Fruit fly (Drosophila melanogaster) whole organism, embryonic: ENCODE data around the gene Rsph3.

Source experiments
- CG12219 ChIP-seq: fragments of 200-800 bp; sonication (Bioruptor generic); optimal IDR thresholded peaks from 3 replicates; lab custom pipeline; 2018; ENCODE audit warnings: missing biosample characterization, mild to moderate bottlenecking, missing genetic modification characterization
- CG12769 ChIP-seq: fragments of 200-800 bp; sonication (Bioruptor generic); optimal IDR thresholded peaks from 2 replicates; lab custom pipeline; 2019; ENCODE audit warnings: missing biosample characterization, mild to moderate bottlenecking, missing genetic modification characterization, moderate library complexity
- CG13894 ChIP-seq: fragments of 200-800 bp; sonication (Bioruptor generic); optimal IDR thresholded peaks from 3 replicates; lab custom pipeline; 2018; ENCODE audit warnings: missing biosample characterization, mild to moderate bottlenecking, missing genetic modification characterization, moderate library complexity
- CG16779 ChIP-seq: fragments of 200-800 bp; sonication (Bioruptor generic); IDR thresholded peaks from 2 replicates; pipeline ENCODE4 v1.3.6; 2022; ENCODE audit warnings: missing biosample characterization, missing genetic modification characterization
- CG16813 ChIP-seq: fragments of 200-800 bp; sonication (Bioruptor generic); IDR thresholded peaks from 3 replicates; pipeline ENCODE4 v1.3.6; 2022; ENCODE audit warnings: missing biosample characterization, missing genetic modification characterization; ENCODE audit not compliant: partially characterized antibody
- CG17359 ChIP-seq: fragments of 200-800 bp; sonication (Bioruptor generic); optimal IDR thresholded peaks from 3 replicates; lab custom pipeline; 2018; ENCODE audit warnings: missing biosample characterization, mild to moderate bottlenecking, missing genetic modification characterization, moderate library complexity
- CG17568 ChIP-seq: fragments of 200-800 bp; sonication (Bioruptor generic); optimal IDR thresholded peaks from 2 replicates; lab custom pipeline; 2018; ENCODE audit warnings: missing biosample characterization, mild to moderate bottlenecking, missing genetic modification characterization, moderate library complexity
- CG30403 ChIP-seq: fragments of 200-800 bp; sonication (Bioruptor generic); optimal IDR thresholded peaks from 3 replicates; lab custom pipeline; 2016; ENCODE audit warnings: missing biosample characterization, missing genetic modification characterization
- CG34376 ChIP-seq: fragments of 200-800 bp; sonication (Bioruptor generic); optimal IDR thresholded peaks from 2 replicates; lab custom pipeline; 2018; ENCODE audit warnings: missing biosample characterization, mild to moderate bottlenecking, missing genetic modification characterization
- CG6813 ChIP-seq: fragments of 200-800 bp; sonication (Bioruptor generic); optimal IDR thresholded peaks from 2 replicates; lab custom pipeline; 2017; ENCODE audit warnings: missing biosample characterization, missing genetic modification characterization, mild to moderate bottlenecking, moderate library complexity, missing genetic modification reagents
- CG7987 ChIP-seq: fragments of 200-800 bp; sonication (Bioruptor generic); optimal IDR thresholded peaks from 2 replicates; lab custom pipeline; 2018; ENCODE audit warnings: missing biosample characterization, mild to moderate bottlenecking, missing genetic modification characterization, moderate library complexity
- CG8281 ChIP-seq: fragments of 200-800 bp; sonication (Bioruptor generic); optimal IDR thresholded peaks from 2 replicates; lab custom pipeline; 2018; ENCODE audit warnings: missing biosample characterization, mild to moderate bottlenecking, missing genetic modification characterization, moderate library complexity
- Camta ChIP-seq: fragments of 200-800 bp; sonication (Bioruptor generic); optimal IDR thresholded peaks from 2 replicates; lab custom pipeline; 2016; ENCODE audit warnings: missing biosample characterization, missing genetic modification characterization
- Dip2 ChIP-seq: fragments of 200-800 bp; sonication (Bioruptor generic); IDR thresholded peaks from 2 replicates; pipeline ENCODE4 v1.3.6; 2022; ENCODE audit warnings: missing biosample characterization, missing genetic modification characterization
- Dref ChIP-seq: fragments of 200-800 bp; sonication (Bioruptor generic); IDR thresholded peaks from 2 replicates; pipeline ENCODE4 v1.3.6; 2022; ENCODE audit warnings: missing biosample characterization, missing genetic modification characterization
- Eip74EF ChIP-seq, 2 experiments: fragments of 200-800 bp in 1 of 2; fragments of >200 bp in 1 of 2; sonication (Bioruptor generic) in 1 of 2; optimal IDR thresholded peaks; 2 replicates each; lab custom pipeline; 2017 to 2019; ENCODE audit warnings: missing biosample characterization in 2 of 2, missing genetic modification characterization in 2 of 2, mild to moderate bottlenecking in 1 of 2, moderate library complexity in 1 of 2
- Ets65A ChIP-seq: fragments of 200-800 bp; sonication (Bioruptor generic); peaks from one replicate; lab custom pipeline; 2016; ENCODE audit warnings: missing biosample characterization, missing genetic modification characterization
- NC2β ChIP-seq: fragments of 200-800 bp; sonication (Bioruptor generic); optimal IDR thresholded peaks from 2 replicates; lab custom pipeline; 2016; ENCODE audit warnings: missing biosample characterization, missing genetic modification characterization
- abd-A ChIP-seq: fragments of 200-800 bp; sonication (Bioruptor generic); optimal IDR thresholded peaks from 3 replicates; lab custom pipeline; 2019; ENCODE audit warnings: missing biosample characterization, mild to moderate bottlenecking, missing genetic modification characterization, moderate library complexity
- caup ChIP-seq: fragments of 200-800 bp; sonication (Bioruptor generic); optimal IDR thresholded peaks from 3 replicates; lab custom pipeline; 2017; ENCODE audit warnings: missing biosample characterization, mild to moderate bottlenecking, missing genetic modification characterization, moderate library complexity; ENCODE audit not compliant: severe bottlenecking
- chinmo ChIP-seq: fragments of 200-800 bp; sonication (Bioruptor generic); IDR thresholded peaks from 4 replicates; pipeline ENCODE4 v1.3.6; 2022; ENCODE audit warnings: missing biosample characterization, missing genetic modification characterization; ENCODE audit not compliant: partially characterized antibody
- disco-r ChIP-seq: fragments of 200-800 bp; sonication (Bioruptor generic); optimal IDR thresholded peaks from 2 replicates; lab custom pipeline; 2016; ENCODE audit warnings: missing biosample characterization, missing genetic modification characterization
- dmrt11E ChIP-seq: fragments of 200-800 bp; sonication (Bioruptor generic); optimal IDR thresholded peaks from 3 replicates; lab custom pipeline; 2018; ENCODE audit warnings: missing biosample characterization, mild to moderate bottlenecking, missing genetic modification characterization, moderate library complexity
- gce ChIP-seq: fragments of 200-800 bp; sonication (Bioruptor generic); IDR thresholded peaks from 3 replicates; pipeline ENCODE4 v1.3.6; 2022; ENCODE audit warnings: missing biosample characterization, missing genetic modification characterization
- gem ChIP-seq: fragments of 200-800 bp; sonication (Bioruptor generic); optimal IDR thresholded peaks from 2 replicates; lab custom pipeline; 2019; ENCODE audit warnings: missing biosample characterization, mild to moderate bottlenecking, missing genetic modification characterization, moderate library complexity
- jigr1 ChIP-seq: fragments of 200-800 bp; sonication (Bioruptor generic); IDR thresholded peaks from 3 replicates; pipeline ENCODE4 v1.3.6; 2022; ENCODE audit warnings: missing biosample characterization, missing genetic modification characterization
- lbe ChIP-seq: fragments of 200-800 bp; sonication (Bioruptor generic); optimal IDR thresholded peaks from 2 replicates; lab custom pipeline; 2016; ENCODE audit warnings: missing biosample characterization, mild to moderate bottlenecking, missing genetic modification characterization
- luna ChIP-seq: fragments of 200-800 bp; sonication (Bioruptor generic); optimal IDR thresholded peaks from 2 replicates; lab custom pipeline; 2016; ENCODE audit warnings: missing biosample characterization, missing genetic modification characterization
- prd ChIP-seq, 3 experiments: fragments of >200 bp in 2 of 3; fragments of 200-800 bp in 1 of 3; sonication (Bioruptor generic) in 1 of 3; optimal IDR thresholded peaks in 2 of 3; IDR thresholded peaks in 1 of 3; 2 replicates in 2 of 3; 3 replicates in 1 of 3; pipeline versions ENCODE4 v1.3.6 to Lab custom; 2017 to 2022; ENCODE audit warnings: missing biosample characterization in 1 of 3, missing genetic modification characterization in 1 of 3
- row ChIP-seq: fragments of 200-800 bp; sonication (Bioruptor generic); IDR thresholded peaks from 3 replicates; pipeline ENCODE4 v1.3.6; 2022; ENCODE audit warnings: missing biosample characterization, missing genetic modification characterization
- sd ChIP-seq: fragments of 200-800 bp; sonication (Bioruptor generic); optimal IDR thresholded peaks from 3 replicates; lab custom pipeline; 2018; ENCODE audit warnings: missing biosample characterization, mild to moderate bottlenecking, missing genetic modification characterization, moderate library complexity
- sens ChIP-seq: fragments of 200-800 bp; sonication (Bioruptor generic); peaks from one replicate; lab custom pipeline; 2016; ENCODE audit warnings: missing biosample characterization, missing genetic modification characterization
- ssp ChIP-seq: fragments of 200-800 bp; sonication (Bioruptor generic); IDR thresholded peaks from 2 replicates; pipeline ENCODE4 v1.3.6; 2022; ENCODE audit warnings: missing biosample characterization, missing genetic modification characterization
- trh ChIP-seq: fragments of 200-800 bp; sonication (Bioruptor generic); optimal IDR thresholded peaks from 2 replicates; lab custom pipeline; 2016; ENCODE audit warnings: missing biosample characterization, missing genetic modification characterization
- unpg ChIP-seq: fragments of 200-800 bp; sonication (Bioruptor generic); optimal IDR thresholded peaks from 3 replicates; lab custom pipeline; 2018; ENCODE audit warnings: missing biosample characterization, mild to moderate bottlenecking, missing genetic modification characterization, moderate library complexity
- vvl ChIP-seq: fragments of 200-800 bp; sonication (Bioruptor generic); IDR thresholded peaks from 2 replicates; pipeline ENCODE4 v1.3.6; 2022; ENCODE audit warnings: missing biosample characterization, missing genetic modification characterization
- zen2 ChIP-seq: fragments of 200-800 bp; sonication (Bioruptor generic); IDR thresholded peaks from 3 replicates; pipeline ENCODE4 v1.3.6; 2022; ENCODE audit warnings: missing biosample characterization, missing genetic modification characterization; ENCODE audit not compliant: partially characterized antibody

The Rsph3 gene

dm6 chr3L:6763146-6763545 is at the start of gene Rsph3:
TSS of gene Rsph3 (minus strand) at chr3L:6763246.
- TF ChIP-seq disco-r (GFP tag; lab: Kevin White, UChicago) (no peak), CG17568 (no peak), CG8281 (no peak), ssp (GFP tag; lab: Robert Waterston, UW) (no peak), unpg (GFP tag; lab: Kevin White, UChicago) (no peak), CG16813 (0 out of 3 replicates have a peak, but pooled peaks have one; percentile 10), NC2β (no peak), CG17359 (tag; lab: Kevin White, UChicago) (no peak), sens (GFP tag; lab: Kevin White, UChicago) (peak; percentile 15)
- TF ChIP-seq, all 482 proteins: peak for 2

dm6 chr3L:6811106-6811505 is 48.1 kb upstream of the Rsph3 start:
- no peak for TF ChIP-seq trh (GFP tag; lab: Kevin White, UChicago)
- peak; percentile 90 for TF ChIP-seq vvl
- TF ChIP-seq abd-A (tag; lab: Kevin White, UChicago), result peak; percentile 59
- TF ChIP-seq gce (GFP tag; lab: Robert Waterston, UW), result no peak
- no peak for TF ChIP-seq Dref (GFP tag; lab: Robert Waterston, UW)
- no peak for TF ChIP-seq jigr1
- TF ChIP-seq CG13894, result peak; percentile 89
- TF ChIP-seq chinmo, result peak; percentile 68; the same call in 1 of the 4 replicates
- TF ChIP-seq lbe (GFP tag; lab: Kevin White, UChicago), result no peak
- TF ChIP-seq caup (GFP tag; lab: Kevin White, UChicago), result no peak
- peak; percentile 13 for TF ChIP-seq sd (tag; lab: Kevin White, UChicago)
- TF ChIP-seq Camta (GFP tag; lab: Kevin White, UChicago), result no peak
- TF ChIP-seq CG12769 (tag; lab: Kevin White, UChicago), result peak; percentile 37
- no peak for TF ChIP-seq CG34376 (GFP tag; lab: Kevin White, UChicago)
- TF ChIP-seq Eip74EF (GFP tag; optimal IDR thresholded peaks at IDR 0.05; lab: Kevin White, UChicago), result peak in 1 of 2 experiments; percentile 31
- TF ChIP-seq Dip2, result no peak
- TF ChIP-seq dmrt11E, result no peak
- TF ChIP-seq, all 482 proteins: peak for 7

- TF ChIP-seq CG12219 (no peak), sens (GFP tag; lab: Kevin White, UChicago) (peak; percentile 64), vvl (0 out of 2 replicates have a peak, but pooled peaks have one; percentile 11), row (GFP tag; lab: Robert Waterston, UW) (0 out of 3 replicates have a peak, but pooled peaks have one; percentile 8), Ets65A (GFP tag; lab: Kevin White, UChicago) (peak; percentile 55), prd (optimal IDR thresholded peaks at IDR 0.05; lab: Kevin White, UChicago) (no peak), prd (GFP tag; IDR thresholded peaks at IDR 0.05; lab: Robert Waterston, UW) (0 out of 3 replicates have a peak, but pooled peaks have one; percentile 26), CG16779 (GFP tag; lab: Robert Waterston, UW) (no peak), gem (tag; lab: Kevin White, UChicago) (peak; percentile 4), CG30403 (no peak), CG6813 (no peak), zen2 (GFP tag; lab: Robert Waterston, UW) (no peak), lbe (GFP tag; lab: Kevin White, UChicago) (peak; percentile 8), luna (no peak), CG7987 (GFP tag; lab: Kevin White, UChicago) (no peak)
- TF ChIP-seq, all 482 proteins: peak for 7
These were observed 46.4 kb upstream of the Rsph3 start for dm6 chr3L:6809396-6809795.
